Worm (Caenorhabditis elegans) whole organism, mixed stage, embryonic: Measurements from ENCODE around the gene rla-2.

ENCODE experiments used
- M03D4.4 ChIP-seq: sonication (generic microtip); optimal IDR thresholded peaks from 2 replicates; lab custom pipeline; 2017; ENCODE audit warnings: mild to moderate bottlenecking, missing genetic modification characterization, missing compliant biosample characterization
- bed-3 ChIP-seq: fragments of 200-800 bp; sonication (Bioruptor generic); optimal IDR thresholded peaks from 3 replicates; lab custom pipeline; 2018; ENCODE audit warnings: mild to moderate bottlenecking, missing genetic modification characterization, moderate library complexity, missing compliant biosample characterization
- blmp-1 ChIP-seq: fragments of 150-350 bp; optimal IDR thresholded peaks from 2 replicates; lab custom pipeline; 2014; ENCODE audit warnings: missing biosample characterization, missing genetic modification characterization
- ceh-39 ChIP-seq: fragments of 150-350 bp; optimal IDR thresholded peaks from 2 replicates; lab custom pipeline; 2014; ENCODE audit warnings: missing biosample characterization, missing genetic modification characterization
- ceh-43 ChIP-seq: fragments of 200-800 bp; sonication (Bioruptor generic); optimal IDR thresholded peaks from 2 replicates; lab custom pipeline; 2018; ENCODE audit warnings: mild to moderate bottlenecking, missing genetic modification characterization, moderate library complexity, missing compliant biosample characterization
- ceh-83 ChIP-seq: fragments of 200-800 bp; sonication (Bioruptor generic); optimal IDR thresholded peaks from 2 replicates; lab custom pipeline; 2018; ENCODE audit warnings: mild to moderate bottlenecking, missing genetic modification characterization, missing compliant biosample characterization
- ces-1 ChIP-seq: fragments of 150-350 bp; optimal IDR thresholded peaks from 2 replicates; lab custom pipeline; 2014; ENCODE audit warnings: missing biosample characterization, missing genetic modification reagents, missing genetic modification characterization
- cnd-1 ChIP-seq: fragments of 200-800 bp; sonication (Bioruptor generic); optimal IDR thresholded peaks from 2 replicates; lab custom pipeline; 2018; ENCODE audit warnings: mild to moderate bottlenecking, missing genetic modification characterization, missing compliant biosample characterization
- drap-1 ChIP-seq: fragments of 200-800 bp; sonication (Bioruptor generic); optimal IDR thresholded peaks from 3 replicates; lab custom pipeline; 2018; ENCODE audit warnings: mild to moderate bottlenecking, missing genetic modification characterization, missing compliant biosample characterization
- elt-3 ChIP-seq: fragments of 150-350 bp; optimal IDR thresholded peaks from 2 replicates; lab custom pipeline; 2014; ENCODE audit warnings: missing biosample characterization, missing genetic modification characterization
- flh-1 ChIP-seq: fragments of 200-800 bp; sonication (Bioruptor generic); optimal IDR thresholded peaks from 2 replicates; lab custom pipeline; 2018; ENCODE audit warnings: mild to moderate bottlenecking, missing genetic modification characterization, moderate library complexity, missing compliant biosample characterization
- ham-2 ChIP-seq: fragments of 200-800 bp; sonication (Bioruptor generic); optimal IDR thresholded peaks from 2 replicates; lab custom pipeline; 2018; ENCODE audit warnings: mild to moderate bottlenecking, missing genetic modification characterization, missing compliant biosample characterization
- hlh-1 ChIP-seq: fragments of 150-350 bp; optimal IDR thresholded peaks from 2 replicates; lab custom pipeline; 2014; ENCODE audit warnings: missing biosample characterization, missing genetic modification reagents, missing genetic modification characterization
- lin-13 ChIP-seq: fragments of 150-350 bp; optimal IDR thresholded peaks from 2 replicates; lab custom pipeline; 2014; ENCODE audit warnings: missing biosample characterization, missing genetic modification characterization
- lin-32 ChIP-seq: fragments of 200-800 bp; sonication (Bioruptor generic); optimal IDR thresholded peaks from 2 replicates; lab custom pipeline; 2018; ENCODE audit warnings: mild to moderate bottlenecking, missing genetic modification characterization, missing compliant biosample characterization
- lsy-2 ChIP-seq: fragments of 150-350 bp; optimal IDR thresholded peaks from 2 replicates; lab custom pipeline; 2014; ENCODE audit warnings: missing biosample characterization, missing genetic modification characterization
- mab-5 ChIP-seq: fragments of 150-350 bp; optimal IDR thresholded peaks from 2 replicates; lab custom pipeline; 2014; ENCODE audit warnings: missing biosample characterization, missing genetic modification characterization
- mep-1 ChIP-seq: fragments of 150-350 bp; optimal IDR thresholded peaks from 2 replicates; lab custom pipeline; 2017; ENCODE audit warnings: missing biosample characterization, missing genetic modification reagents, missing genetic modification characterization, inconsistent platforms
- mls-2 ChIP-seq: sonication (generic microtip); optimal IDR thresholded peaks from 2 replicates; lab custom pipeline; 2016; ENCODE audit warnings: mild to moderate bottlenecking, missing genetic modification characterization, moderate library complexity, missing compliant biosample characterization
- nhr-12 ChIP-seq: fragments of 150-350 bp; optimal IDR thresholded peaks from 2 replicates; lab custom pipeline; 2014; ENCODE audit warnings: missing biosample characterization, missing genetic modification characterization
- nhr-2 ChIP-seq: fragments of 150-350 bp; optimal IDR thresholded peaks from 2 replicates; lab custom pipeline; 2014; ENCODE audit warnings: missing biosample characterization, missing genetic modification characterization
- nhr-28 ChIP-seq: fragments of 150-350 bp; optimal IDR thresholded peaks from 2 replicates; lab custom pipeline; 2014; ENCODE audit warnings: missing biosample characterization, missing genetic modification characterization
- pha-4 ChIP-seq: fragments of 150-350 bp; optimal IDR thresholded peaks from 2 replicates; lab custom pipeline; 2018; ENCODE audit warnings: missing biosample characterization, missing genetic modification reagents, missing genetic modification characterization
- sem-2 ChIP-seq: fragments of 200-800 bp; sonication (Bioruptor generic); optimal IDR thresholded peaks from 2 replicates; lab custom pipeline; 2018; ENCODE audit warnings: mild to moderate bottlenecking, missing genetic modification characterization, missing compliant biosample characterization
- snpc-4 ChIP-seq: fragments of 150-350 bp; optimal IDR thresholded peaks from 2 replicates; lab custom pipeline; 2014; ENCODE audit warnings: missing biosample characterization, missing genetic modification characterization
- sptf-1 ChIP-seq: sonication (generic microtip); optimal IDR thresholded peaks from 2 replicates; lab custom pipeline; 2017; ENCODE audit warnings: mild to moderate bottlenecking, missing genetic modification characterization, moderate library complexity, missing compliant biosample characterization
- tbx-8 ChIP-seq: fragments of 200-800 bp; sonication (Bioruptor generic); optimal IDR thresholded peaks from 2 replicates; lab custom pipeline; 2018; ENCODE audit warnings: mild to moderate bottlenecking, missing genetic modification characterization, moderate library complexity, missing compliant biosample characterization
- unc-39 ChIP-seq: fragments of 150-350 bp; optimal IDR thresholded peaks from 2 replicates; lab custom pipeline; 2014; ENCODE audit warnings: missing biosample characterization, missing genetic modification characterization
- unc-62 ChIP-seq: fragments of 150-350 bp; optimal IDR thresholded peaks from 2 replicates; lab custom pipeline; 2014; ENCODE audit warnings: missing biosample characterization, missing genetic modification reagents, missing genetic modification characterization
- ztf-11 ChIP-seq: fragments of 150-350 bp; optimal IDR thresholded peaks from 2 replicates; lab custom pipeline; 2014; ENCODE audit warnings: missing biosample characterization, missing genetic modification characterization

rla-2 gene

ce11 chrIV:13334287-13334686 is 35.8 kb downstream of the rla-2 start:
- TF ChIP-seq pha-4 (tag; lab: Kevin White, UChicago) (no peak), lin-32 (no peak), lin-13 (tag; lab: Kevin White, UChicago) (no peak), mls-2 (no peak), sem-2 (no peak), ztf-11 (tag; lab: Kevin White, UChicago) (no peak), cnd-1 (no peak)

ce11 chrIV:13331285-13331684 is 38.8 kb downstream of the rla-2 start, which contains the start of gene pqn-74:
pqn-74 (minus strand) TSS chrIV:13331406.
- TF ChIP-seq lsy-2 (no peak), cnd-1 (no peak), ceh-43 (GFP tag; lab: Kevin White, UChicago) (no peak), ceh-39 (no peak), elt-3 (tag; lab: Kevin White, UChicago) (no peak), mep-1 (tag; lab: Kevin White, UChicago) (no peak), nhr-28 (tag; lab: Kevin White, UChicago) (no peak), flh-1 (GFP tag; lab: Kevin White, UChicago) (no peak), nhr-2 (tag; lab: Kevin White, UChicago) (no peak), mab-5 (tag; lab: Kevin White, UChicago) (no peak), tbx-8 (GFP tag; lab: Kevin White, UChicago) (no peak), unc-39 (tag; lab: Kevin White, UChicago) (no peak), bed-3 (GFP tag; lab: Kevin White, UChicago) (no peak)

ce11 chrIV:13330547-13330946 is 39.5 kb downstream of the rla-2 start:
- TF ChIP-seq mab-5 (tag; lab: Kevin White, UChicago) (no peak), pha-4 (tag; lab: Kevin White, UChicago) (no peak), mls-2 (no peak), unc-62 (GFP tag; lab: Kevin White, UChicago) (no peak)

ce11 chrIV:13328059-13328458 is 42.0 kb downstream of the rla-2 start, which contains the start of gene far-6:
far-6 (plus strand) TSS chrIV:13328359.
- TF ChIP-seq nhr-2 (tag; lab: Kevin White, UChicago) (no peak), ztf-11 (tag; lab: Kevin White, UChicago) (no peak), nhr-12 (tag; lab: Kevin White, UChicago) (no peak)

ce11 chrIV:13327064-13327463 is 43.0 kb downstream of the rla-2 start:
- no peak for TF ChIP-seq ceh-43 (GFP tag; lab: Kevin White, UChicago)

- TF ChIP-seq sptf-1 (tag; lab: Kevin White, UChicago) (no peak), lsy-2 (no peak), M03D4.4 (tag; lab: Kevin White, UChicago) (no peak), mab-5 (tag; lab: Kevin White, UChicago) (no peak), blmp-1 (tag; lab: Kevin White, UChicago) (no peak), ceh-83 (GFP tag; lab: Kevin White, UChicago) (no peak), tbx-8 (GFP tag; lab: Kevin White, UChicago) (no peak), ces-1 (GFP tag; lab: Kevin White, UChicago) (no peak), hlh-1 (no peak), mls-2 (no peak), flh-1 (GFP tag; lab: Kevin White, UChicago) (no peak), bed-3 (GFP tag; lab: Kevin White, UChicago) (no peak), ceh-43 (GFP tag; lab: Kevin White, UChicago) (no peak), drap-1 (GFP tag; lab: Kevin White, UChicago) (no peak), unc-62 (GFP tag; lab: Kevin White, UChicago) (no peak), snpc-4 (tag; lab: Kevin White, UChicago) (no peak), ham-2 (no peak)
Observed at ce11 chrIV:13323823-13324359, 46.2 kb downstream of the rla-2 start, which contains the start of gene fat-2. fat-2 (plus strand) TSS chrIV:13323873.
